Worm (Caenorhabditis elegans): ENCODE data around the gene F54D10.9.

DNA sequence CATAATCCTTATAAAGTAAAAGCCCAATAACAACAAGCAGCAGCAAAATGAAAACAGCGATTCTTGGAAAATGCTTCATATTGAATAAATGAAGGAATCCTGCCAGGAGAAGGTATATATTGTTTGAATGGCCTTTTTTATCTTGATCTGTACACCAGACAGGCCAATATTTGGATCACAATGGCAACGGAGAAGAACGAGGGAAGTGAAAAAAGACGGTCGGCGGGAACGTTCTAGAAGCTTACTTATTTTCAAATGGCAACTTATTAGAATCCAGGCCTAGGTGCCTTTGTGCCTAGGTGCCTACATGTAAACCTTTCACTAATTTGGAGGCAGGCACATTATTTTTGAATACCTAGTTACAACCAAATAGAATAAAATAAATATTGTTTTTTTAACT lies 4.5 kb downstream of the F54D10.9 start, which contains the start of gene F54D10.8:
- no peak for TF ChIP-seq ztf-11 (tag; optimal IDR thresholded peaks at IDR 0.05)
- TF ChIP-seq pha-4 (GFP tag; IDR thresholded peaks at IDR 0.05): no peak
- no peak for TF ChIP-seq pha-4 (tag; optimal IDR thresholded peaks at IDR 0.05)
- no peak for TF ChIP-seq snpc-4 (tag; optimal IDR thresholded peaks at IDR 0.05)
- no peak for TF ChIP-seq F49E8.2 (tag; optimal IDR thresholded peaks at IDR 0.05; ENCODE audit: borderline replicate concordance)
- no peak for TF ChIP-seq lin-39 (tag; optimal IDR thresholded peaks at IDR 0.05)
- no peak for TF ChIP-seq mdt-29 (GFP tag; IDR thresholded peaks at IDR 0.05)

Measured in whole organism, L4 larva.